In the genomic region with DNA sequence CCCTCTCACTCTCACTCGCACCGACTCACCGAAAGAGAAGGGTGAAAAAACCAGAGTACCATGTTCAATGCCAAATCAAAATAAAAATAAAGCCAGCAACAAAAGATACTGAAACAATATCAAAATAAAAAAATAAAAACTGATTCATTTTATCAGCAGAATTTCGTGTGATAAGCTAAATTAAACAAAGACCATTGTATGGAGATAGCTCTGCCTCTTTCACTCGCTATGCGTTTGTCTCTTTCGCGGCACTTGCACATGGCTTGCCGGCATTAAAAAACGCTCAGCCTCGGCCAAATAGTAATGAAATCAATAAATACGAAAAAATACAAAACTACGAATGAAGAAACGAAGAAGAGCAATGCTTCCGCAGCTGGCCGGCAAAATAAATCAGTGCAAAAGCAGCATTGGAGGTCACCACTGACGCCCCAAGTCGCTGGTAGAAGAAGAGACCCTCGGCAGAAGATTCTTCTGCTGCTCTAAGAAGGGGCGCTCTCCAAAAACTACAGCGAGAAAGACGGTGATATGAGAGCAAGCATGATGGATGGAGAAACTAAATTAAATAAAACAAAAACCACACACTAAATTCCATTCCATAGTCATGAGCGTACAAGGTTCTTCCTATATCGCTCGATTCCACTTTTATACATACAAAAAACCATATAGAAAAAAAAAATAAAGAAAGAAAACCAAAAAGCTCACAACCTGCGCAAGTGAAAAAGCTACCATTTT, we compare ENCODE assay signal across 4 fruit fly cellular contexts.
TF ChIP-seq lines count a peak whose summit lies in the region.

No protein-coding gene starts in this region.

- TF ChIP-seq CTCF in whole organism, embryonic (GFP tag; optimal IDR thresholded peaks at IDR 0.05; lab: Kevin White, UChicago), result no peak

TF ChIP-seq in whole organism, adult, 20 proteins besides CTCF, POLR2A, EP300 and RAD21:
- TF ChIP-seq kay (GFP tag; lab: Kevin White, UChicago; ENCODE audit: borderline replicate concordance), result peak; percentile 22
- no peak for TF ChIP-seq CG14711 (tag; optimal IDR thresholded peaks at IDR 0.05; lab: Kevin White, UChicago)
- TF ChIP-seq CG33017 (tag; optimal IDR thresholded peaks at IDR 0.05; lab: Kevin White, UChicago), result no peak
- no peak for TF ChIP-seq pad (GFP tag; optimal IDR thresholded peaks at IDR 0.05; lab: Kevin White, UChicago)
- TF ChIP-seq Clk (GFP tag; optimal IDR thresholded peaks at IDR 0.05; lab: Kevin White, UChicago), result no peak
- TF ChIP-seq CG5204 (GFP tag; optimal IDR thresholded peaks at IDR 0.05; lab: Kevin White, UChicago), result no peak
TF ChIP-seq in whole organism, adult: peak in this region for 1.

TF ChIP-seq in whole organism, embryonic, 481 proteins besides CTCF, POLR2A, EP300 and RAD21 (continues in another document):
- no peak for TF ChIP-seq slou (GFP tag; optimal IDR thresholded peaks at IDR 0.05; lab: Kevin White, UChicago)
- TF ChIP-seq Nf-YC (tag; optimal IDR thresholded peaks at IDR 0.05; lab: Kevin White, UChicago), result peak; percentile 32
- TF ChIP-seq CG16863 (GFP tag; optimal IDR thresholded peaks at IDR 0.05; lab: Kevin White, UChicago), result no peak
- TF ChIP-seq E2f2 (GFP tag; IDR thresholded peaks at IDR 0.05; lab: Robert Waterston, UW), result no peak
- no peak for TF ChIP-seq NFAT (GFP tag; IDR thresholded peaks at IDR 0.05; lab: Robert Waterston, UW)
- TF ChIP-seq CG7839 (tag; optimal IDR thresholded peaks at IDR 0.05; lab: Kevin White, UChicago), result peak; percentile 8
- TF ChIP-seq Eip74EF (GFP tag; optimal IDR thresholded peaks at IDR 0.05; lab: Kevin White, UChicago), result peak in 1 of 2 experiments; percentile 93
- peak; percentile 56 for TF ChIP-seq exex (tag; optimal IDR thresholded peaks at IDR 0.05; lab: Kevin White, UChicago)
- TF ChIP-seq CG17912 (GFP tag; optimal IDR thresholded peaks at IDR 0.05; lab: Kevin White, UChicago), result no peak
- TF ChIP-seq zen2 (GFP tag; IDR thresholded peaks at IDR 0.05; lab: Robert Waterston, UW; ENCODE audit: partially characterized antibody), result no peak
- peak; percentile 68 for TF ChIP-seq CG13894 (tag; optimal IDR thresholded peaks at IDR 0.05; lab: Kevin White, UChicago)
- 0 out of 3 replicates have a peak, but pooled peaks have one; percentile 9 for TF ChIP-seq mld (GFP tag; IDR thresholded peaks at IDR 0.05; lab: Robert Waterston, UW; ENCODE audit: partially characterized antibody)
- TF ChIP-seq HmgZ (tag; optimal IDR thresholded peaks at IDR 0.05; lab: Kevin White, UChicago), result peak; percentile 4
- TF ChIP-seq onecut (GFP tag; IDR thresholded peaks at IDR 0.05; lab: Robert Waterston, UW), result 0 out of 2 replicates have a peak, but pooled peaks have one; percentile 15
- TF ChIP-seq Med (GFP tag; lab: Kevin White, UChicago), result peak; percentile 61
- TF ChIP-seq NfI (GFP tag; optimal IDR thresholded peaks at IDR 0.05; lab: Kevin White, UChicago), result no peak
- TF ChIP-seq sd (tag; optimal IDR thresholded peaks at IDR 0.05; lab: Kevin White, UChicago), result peak; percentile 89
- TF ChIP-seq Myb (GFP tag; optimal IDR thresholded peaks at IDR 0.05; lab: Kevin White, UChicago), result no peak
- no peak for TF ChIP-seq gt (GFP tag; IDR thresholded peaks at IDR 0.05; lab: Robert Waterston, UW)
- TF ChIP-seq bsh (GFP tag; optimal IDR thresholded peaks at IDR 0.05; lab: Kevin White, UChicago), result no peak
- no peak for TF ChIP-seq CG17328 (GFP tag; IDR thresholded peaks at IDR 0.05; lab: Robert Waterston, UW)
- TF ChIP-seq CG11085 (GFP tag; IDR thresholded peaks at IDR 0.05; lab: Robert Waterston, UW), result no peak
- peak; percentile 46 for TF ChIP-seq ftz-f1 (GFP tag; optimal IDR thresholded peaks at IDR 0.05; lab: Kevin White, UChicago)
- TF ChIP-seq sens (GFP tag; lab: Kevin White, UChicago), result peak; percentile 66
- no peak for TF ChIP-seq Stat92E (GFP tag; optimal IDR thresholded peaks at IDR 0.05; lab: Kevin White, UChicago)
- no peak for TF ChIP-seq dmrt11E (tag; optimal IDR thresholded peaks at IDR 0.05; lab: Kevin White, UChicago)

TF ChIP-seq in whole organism, prepupa, 60 proteins besides CTCF, POLR2A, EP300 and RAD21:
- TF ChIP-seq Sox14 (GFP tag; optimal IDR thresholded peaks at IDR 0.05; lab: Kevin White, UChicago) (peak; percentile 69), net (GFP tag; optimal IDR thresholded peaks at IDR 0.05; lab: Kevin White, UChicago) (peak; percentile 7), fkh (GFP tag; optimal IDR thresholded peaks at IDR 0.05; lab: Kevin White, UChicago) (peak; percentile 52), CG8319 (GFP tag; optimal IDR thresholded peaks at IDR 0.05; lab: Kevin White, UChicago) (peak; percentile 63), topi (GFP tag; optimal IDR thresholded peaks at IDR 0.05; lab: Kevin White, UChicago) (no peak), Lpt (GFP tag; optimal IDR thresholded peaks at IDR 0.05; lab: Kevin White, UChicago) (no peak)

TF ChIP-seq in whole organism, wandering third instar larva, 38 proteins besides CTCF, POLR2A, EP300 and RAD21:
- no peak for TF ChIP-seq sv (GFP tag; optimal IDR thresholded peaks at IDR 0.05; lab: Kevin White, UChicago)
- TF ChIP-seq Rel (GFP tag; optimal IDR thresholded peaks at IDR 0.05; lab: Kevin White, UChicago), result peak; percentile 34
- TF ChIP-seq Rel (tag; optimal IDR thresholded peaks at IDR 0.05; lab: Kevin White, UChicago), result peak; percentile 24
- peak; percentile 29 for TF ChIP-seq brk (GFP tag; optimal IDR thresholded peaks at IDR 0.05; lab: Kevin White, UChicago)
- TF ChIP-seq Sp1 (GFP tag; optimal IDR thresholded peaks at IDR 0.05; lab: Kevin White, UChicago), result peak; percentile 30
